Worm (Caenorhabditis elegans) whole organism, mixed stage, embryonic: ENCODE data around the gene mog-1.

Experiments
- M03D4.4 ChIP-seq: sonication (generic microtip); optimal IDR thresholded peaks from 2 replicates; lab custom pipeline; 2017; ENCODE audit warnings: mild to moderate bottlenecking, missing genetic modification characterization, missing compliant biosample characterization
- bed-3 ChIP-seq: fragments of 200-800 bp; sonication (Bioruptor generic); optimal IDR thresholded peaks from 3 replicates; lab custom pipeline; 2018; ENCODE audit warnings: mild to moderate bottlenecking, missing genetic modification characterization, moderate library complexity, missing compliant biosample characterization
- blmp-1 ChIP-seq: fragments of 150-350 bp; optimal IDR thresholded peaks from 2 replicates; lab custom pipeline; 2014; ENCODE audit warnings: missing biosample characterization, missing genetic modification characterization
- ceh-39 ChIP-seq: fragments of 150-350 bp; optimal IDR thresholded peaks from 2 replicates; lab custom pipeline; 2014; ENCODE audit warnings: missing biosample characterization, missing genetic modification characterization
- ces-1 ChIP-seq: fragments of 150-350 bp; optimal IDR thresholded peaks from 2 replicates; lab custom pipeline; 2014; ENCODE audit warnings: missing biosample characterization, missing genetic modification reagents, missing genetic modification characterization
- cnd-1 ChIP-seq: fragments of 200-800 bp; sonication (Bioruptor generic); optimal IDR thresholded peaks from 2 replicates; lab custom pipeline; 2018; ENCODE audit warnings: mild to moderate bottlenecking, missing genetic modification characterization, missing compliant biosample characterization
- drap-1 ChIP-seq: fragments of 200-800 bp; sonication (Bioruptor generic); optimal IDR thresholded peaks from 3 replicates; lab custom pipeline; 2018; ENCODE audit warnings: mild to moderate bottlenecking, missing genetic modification characterization, missing compliant biosample characterization
- elt-1 ChIP-seq: sonication (generic microtip); optimal IDR thresholded peaks from 2 replicates; lab custom pipeline; 2017; ENCODE audit warnings: missing genetic modification characterization, mild to moderate bottlenecking, missing compliant biosample characterization, antibody characterized with exemption, moderate library complexity, borderline replicate concordance; ENCODE audit not compliant: insufficient read depth
- elt-3 ChIP-seq: fragments of 150-350 bp; optimal IDR thresholded peaks from 2 replicates; lab custom pipeline; 2014; ENCODE audit warnings: missing biosample characterization, missing genetic modification characterization
- flh-1 ChIP-seq: fragments of 200-800 bp; sonication (Bioruptor generic); optimal IDR thresholded peaks from 2 replicates; lab custom pipeline; 2018; ENCODE audit warnings: mild to moderate bottlenecking, missing genetic modification characterization, moderate library complexity, missing compliant biosample characterization
- ham-2 ChIP-seq: fragments of 200-800 bp; sonication (Bioruptor generic); optimal IDR thresholded peaks from 2 replicates; lab custom pipeline; 2018; ENCODE audit warnings: mild to moderate bottlenecking, missing genetic modification characterization, missing compliant biosample characterization
- hlh-1 ChIP-seq: fragments of 150-350 bp; optimal IDR thresholded peaks from 2 replicates; lab custom pipeline; 2014; ENCODE audit warnings: missing biosample characterization, missing genetic modification reagents, missing genetic modification characterization
- lin-13 ChIP-seq: fragments of 150-350 bp; optimal IDR thresholded peaks from 2 replicates; lab custom pipeline; 2014; ENCODE audit warnings: missing biosample characterization, missing genetic modification characterization
- lin-32 ChIP-seq: fragments of 200-800 bp; sonication (Bioruptor generic); optimal IDR thresholded peaks from 2 replicates; lab custom pipeline; 2018; ENCODE audit warnings: mild to moderate bottlenecking, missing genetic modification characterization, missing compliant biosample characterization
- lsy-2 ChIP-seq: fragments of 150-350 bp; optimal IDR thresholded peaks from 2 replicates; lab custom pipeline; 2014; ENCODE audit warnings: missing biosample characterization, missing genetic modification characterization
- mab-5 ChIP-seq: fragments of 150-350 bp; optimal IDR thresholded peaks from 2 replicates; lab custom pipeline; 2014; ENCODE audit warnings: missing biosample characterization, missing genetic modification characterization
- mls-2 ChIP-seq: sonication (generic microtip); optimal IDR thresholded peaks from 2 replicates; lab custom pipeline; 2016; ENCODE audit warnings: mild to moderate bottlenecking, missing genetic modification characterization, moderate library complexity, missing compliant biosample characterization
- nhr-12 ChIP-seq: fragments of 150-350 bp; optimal IDR thresholded peaks from 2 replicates; lab custom pipeline; 2014; ENCODE audit warnings: missing biosample characterization, missing genetic modification characterization
- nhr-2 ChIP-seq: fragments of 150-350 bp; optimal IDR thresholded peaks from 2 replicates; lab custom pipeline; 2014; ENCODE audit warnings: missing biosample characterization, missing genetic modification characterization
- nhr-237 ChIP-seq: fragments of 150-350 bp; optimal IDR thresholded peaks from 2 replicates; lab custom pipeline; 2014; ENCODE audit warnings: missing biosample characterization, missing genetic modification characterization
- nhr-28 ChIP-seq: fragments of 150-350 bp; optimal IDR thresholded peaks from 2 replicates; lab custom pipeline; 2014; ENCODE audit warnings: missing biosample characterization, missing genetic modification characterization
- nhr-76 ChIP-seq: sonication (generic microtip); optimal IDR thresholded peaks from 2 replicates; lab custom pipeline; 2017; ENCODE audit warnings: missing biosample characterization, missing genetic modification characterization
- pha-4 ChIP-seq: fragments of 150-350 bp; optimal IDR thresholded peaks from 2 replicates; lab custom pipeline; 2018; ENCODE audit warnings: missing biosample characterization, missing genetic modification reagents, missing genetic modification characterization
- snpc-4 ChIP-seq: fragments of 150-350 bp; optimal IDR thresholded peaks from 2 replicates; lab custom pipeline; 2014; ENCODE audit warnings: missing biosample characterization, missing genetic modification characterization
- sptf-1 ChIP-seq: sonication (generic microtip); optimal IDR thresholded peaks from 2 replicates; lab custom pipeline; 2017; ENCODE audit warnings: mild to moderate bottlenecking, missing genetic modification characterization, moderate library complexity, missing compliant biosample characterization
- tbx-8 ChIP-seq: fragments of 200-800 bp; sonication (Bioruptor generic); optimal IDR thresholded peaks from 2 replicates; lab custom pipeline; 2018; ENCODE audit warnings: mild to moderate bottlenecking, missing genetic modification characterization, moderate library complexity, missing compliant biosample characterization
- unc-120 ChIP-seq: sonication (generic microtip); optimal IDR thresholded peaks from 2 replicates; lab custom pipeline; 2017; ENCODE audit warnings: missing genetic modification characterization, missing compliant biosample characterization; ENCODE audit not compliant: poor library complexity, severe bottlenecking
- unc-39 ChIP-seq: fragments of 150-350 bp; optimal IDR thresholded peaks from 2 replicates; lab custom pipeline; 2014; ENCODE audit warnings: missing biosample characterization, missing genetic modification characterization
- unc-62 ChIP-seq: fragments of 150-350 bp; optimal IDR thresholded peaks from 2 replicates; lab custom pipeline; 2014; ENCODE audit warnings: missing biosample characterization, missing genetic modification reagents, missing genetic modification characterization
- zip-8 ChIP-seq: fragments of 150-350 bp; optimal IDR thresholded peaks from 2 replicates; lab custom pipeline; 2014; ENCODE audit warnings: missing biosample characterization, missing genetic modification characterization

mog-1 gene

DNA sequence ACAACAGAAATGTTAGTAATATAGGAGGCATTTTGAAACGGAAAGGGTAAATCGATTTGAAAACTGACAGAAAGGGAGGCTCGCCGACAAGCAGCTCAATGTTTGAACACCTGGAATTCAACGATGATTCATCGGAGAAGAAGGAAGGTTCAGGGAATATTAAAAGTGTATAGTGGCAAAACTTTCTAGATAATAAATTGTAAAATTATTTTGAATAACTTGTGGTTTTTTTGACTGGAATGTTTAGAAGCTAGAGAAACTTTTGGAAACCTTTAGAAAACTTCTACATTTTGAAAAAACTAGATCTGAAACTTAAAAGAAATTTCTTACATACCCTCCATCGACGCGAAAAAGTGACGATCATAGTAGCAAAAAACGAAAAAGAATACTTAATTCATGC lies 41.9 kb upstream of the mog-1 start, which contains the start of gene pqn-8:
Gene pqn-8 (minus strand): TSS at position 101 of the 400 bp plus-strand sequence.
- no peak for TF ChIP-seq sptf-1 (tag; lab: Kevin White, UChicago)
- no peak for TF ChIP-seq cnd-1 (tag; lab: Kevin White, UChicago)
- no peak for TF ChIP-seq drap-1 (GFP tag; lab: Kevin White, UChicago)
- no peak for TF ChIP-seq nhr-12 (tag; lab: Kevin White, UChicago)
- no peak for TF ChIP-seq M03D4.4 (tag; lab: Kevin White, UChicago)
- TF ChIP-seq blmp-1 (tag; lab: Kevin White, UChicago), result no peak
- TF ChIP-seq elt-3 (tag; lab: Kevin White, UChicago), result no peak
- TF ChIP-seq mab-5 (tag; lab: Kevin White, UChicago), result no peak

DNA sequence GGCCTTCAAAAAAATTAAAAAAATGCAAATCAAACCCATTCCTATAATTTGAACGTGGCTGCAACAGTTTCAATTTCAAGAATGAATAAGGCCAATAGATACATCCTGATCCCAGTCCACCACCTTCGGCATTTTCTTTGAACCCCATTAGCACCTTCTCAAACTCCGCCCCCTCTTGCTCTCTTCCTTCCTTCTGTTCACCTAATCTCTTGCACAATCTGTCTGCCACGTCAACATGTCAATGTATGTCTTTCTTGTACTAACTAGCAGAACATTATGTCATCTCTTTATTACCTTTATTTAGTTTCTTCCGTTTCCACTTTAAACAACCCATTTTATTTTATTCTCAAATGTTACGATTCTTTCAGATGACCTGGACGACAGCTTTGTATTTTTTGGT lies 37.5 kb upstream of the mog-1 start, which contains the start of gene C05B5.4:
Gene C05B5.4 (plus strand): TSS at position 351 of the 400 bp plus-strand sequence.
- no peak for TF ChIP-seq lsy-2 (tag; lab: Kevin White, UChicago)
- TF ChIP-seq zip-8 (tag; lab: Kevin White, UChicago), result peak; percentile 23
- TF ChIP-seq nhr-2 (tag; lab: Kevin White, UChicago), result peak; percentile 84

DNA sequence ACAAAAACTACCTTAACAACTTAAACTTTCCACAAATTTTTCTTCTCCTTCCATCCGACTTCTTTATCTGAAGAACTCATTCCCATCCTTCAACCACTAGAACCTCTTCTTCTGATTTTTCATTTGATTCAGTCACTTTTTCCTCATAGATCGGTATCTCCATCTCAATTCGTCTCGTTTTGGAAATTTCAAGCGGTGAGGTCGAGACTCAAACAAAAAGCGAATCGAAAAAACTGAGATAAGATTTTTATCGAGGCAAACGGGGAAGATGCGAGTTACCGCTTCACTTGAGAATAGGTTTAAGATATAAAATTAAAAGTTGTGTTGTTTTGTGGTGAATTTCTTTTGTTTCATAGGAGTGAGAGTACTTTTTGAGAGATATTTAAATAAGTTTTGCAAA lies 35.3 kb upstream of the mog-1 start:
- TF ChIP-seq mab-5 (tag; lab: Kevin White, UChicago) (no peak), blmp-1 (tag; lab: Kevin White, UChicago) (no peak), unc-120 (tag; lab: Kevin White, UChicago) (no peak), M03D4.4 (tag; lab: Kevin White, UChicago) (no peak), lsy-2 (tag; lab: Kevin White, UChicago) (no peak), unc-39 (tag; lab: Kevin White, UChicago) (no peak), mls-2 (tag; lab: Kevin White, UChicago) (no peak), sptf-1 (tag; lab: Kevin White, UChicago) (no peak), nhr-28 (tag; lab: Kevin White, UChicago) (no peak), ceh-39 (tag; lab: Kevin White, UChicago) (no peak), hlh-1 (tag; lab: Kevin White, UChicago) (no peak), pha-4 (tag; lab: Kevin White, UChicago) (no peak), flh-1 (GFP tag; lab: Kevin White, UChicago) (no peak), snpc-4 (tag; lab: Kevin White, UChicago) (no peak), nhr-237 (tag; lab: Kevin White, UChicago) (no peak)
- TF ChIP-seq, all 35 proteins: peak for 0

DNA sequence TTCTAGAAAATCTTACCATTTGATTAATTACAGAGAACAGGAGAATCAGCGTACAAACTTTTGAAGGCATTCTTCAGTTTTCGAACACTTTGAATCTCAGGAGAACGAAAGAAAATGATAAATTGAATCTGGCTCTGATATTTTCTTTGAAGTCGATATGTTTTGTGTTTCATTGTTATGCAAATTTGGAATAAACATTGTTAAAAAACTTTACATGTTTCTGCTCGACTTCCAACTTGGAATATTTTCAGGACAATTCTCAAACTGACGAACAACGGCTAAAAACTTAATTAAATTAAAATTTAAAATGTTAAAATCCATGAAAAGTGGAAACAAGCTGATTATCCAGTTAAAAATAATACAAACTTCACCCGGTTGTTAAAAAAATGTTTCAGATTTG lies 32.3 kb upstream of the mog-1 start, which contains the start of gene C05B5.1:
Gene C05B5.1 (minus strand): TSS at position 101 of the 400 bp plus-strand sequence.
- TF ChIP-seq blmp-1 (tag; lab: Kevin White, UChicago), result no peak
- TF ChIP-seq flh-1 (GFP tag; lab: Kevin White, UChicago), result no peak
- no peak for TF ChIP-seq snpc-4 (tag; lab: Kevin White, UChicago)
- TF ChIP-seq lin-32 (GFP tag; lab: Kevin White, UChicago), result no peak
- no peak for TF ChIP-seq tbx-8 (GFP tag; lab: Kevin White, UChicago)
- TF ChIP-seq ceh-39 (tag; lab: Kevin White, UChicago), result no peak
- TF ChIP-seq nhr-76 (tag; lab: Kevin White, UChicago), result no peak
- TF ChIP-seq nhr-12 (tag; lab: Kevin White, UChicago), result no peak
- TF ChIP-seq elt-3 (tag; lab: Kevin White, UChicago), result no peak
- no peak for TF ChIP-seq ces-1 (GFP tag; lab: Kevin White, UChicago)
- no peak for TF ChIP-seq nhr-237 (tag; lab: Kevin White, UChicago)
- no peak for TF ChIP-seq elt-1 (tag; lab: Kevin White, UChicago)
- no peak for TF ChIP-seq sptf-1 (tag; lab: Kevin White, UChicago)
- no peak for TF ChIP-seq lin-13 (tag; lab: Kevin White, UChicago)
- no peak for TF ChIP-seq unc-62 (GFP tag; lab: Kevin White, UChicago)
- TF ChIP-seq zip-8 (tag; lab: Kevin White, UChicago), result no peak
- no peak for TF ChIP-seq ham-2 (GFP tag; lab: Kevin White, UChicago)
- TF ChIP-seq cnd-1 (tag; lab: Kevin White, UChicago), result no peak
- TF ChIP-seq bed-3 (GFP tag; lab: Kevin White, UChicago), result no peak
- TF ChIP-seq mab-5 (tag; lab: Kevin White, UChicago), result no peak
